Fruit fly (Drosophila melanogaster) whole organism: Measurements from ENCODE around the gene Dpy-30L2.

ENCODE experiments used
- CG8478 ChIP-seq: fragments of >200 bp; optimal IDR thresholded peaks from 2 replicates; lab custom pipeline; 2018; ENCODE audit warnings: inconsistent platforms
- Dll ChIP-seq: fragments of >200 bp; optimal IDR thresholded peaks from 2 replicates; lab custom pipeline; 2017
- EcR ChIP-seq, 2 experiments: fragments of >200 bp; optimal IDR thresholded peaks; 2 replicates each; lab custom pipeline; 2017; ENCODE audit warnings: missing biosample characterization in 2 of 2, missing genetic modification characterization in 2 of 2, missing genetic modification reagents in 2 of 2
- pan ChIP-seq: fragments of >200 bp; optimal IDR thresholded peaks from 2 replicates; lab custom pipeline; 2017
- psq ChIP-seq: fragments of >200 bp; optimal IDR thresholded peaks from 2 replicates; lab custom pipeline; 2017
- usp ChIP-seq: fragments of >200 bp; optimal IDR thresholded peaks from 2 replicates; lab custom pipeline; 2017; ENCODE audit warnings: missing biosample characterization, missing genetic modification characterization, mixed read lengths

- TF ChIP-seq CG8478 (no peak), Dll (lab: Kevin White, UChicago) (no peak), usp (GFP tag; lab: Kevin White, UChicago) (no peak), psq (no peak), pan (lab: Kevin White, UChicago) (no peak), EcR (GFP tag; optimal IDR thresholded peaks at IDR 0.05; lab: Kevin White, UChicago) (no peak)
Observed at dm6 chr3L:4044497-4044896, 3.0 kb downstream of the Dpy-30L2 start.
